Fruit fly (Drosophila melanogaster): ENCODE data around the gene CG11417.

CG11417 gene

dm6 chrX:1337998-1338397 lies 15.8 kb upstream of the CG11417 start (continued):
- TF ChIP-seq CG13287 (GFP tag; IDR thresholded peaks at IDR 0.05; ENCODE audit: partially characterized antibody) (0 out of 2 replicates have a peak, but pooled peaks have one; percentile 17), prd (optimal IDR thresholded peaks at IDR 0.05) (no peak), prd (GFP tag; IDR thresholded peaks at IDR 0.05) (no peak), CG6689 (GFP tag; IDR thresholded peaks at IDR 0.05) (no peak), Poxn (GFP tag; IDR thresholded peaks at IDR 0.05) (no peak), dysf (GFP tag; IDR thresholded peaks at IDR 0.05) (no peak), h (optimal IDR thresholded peaks at IDR 0.05) (no peak), row (GFP tag; IDR thresholded peaks at IDR 0.05) (peak; percentile 12; the same call in 1 of the 3 replicates)

- TF ChIP-seq sisA (GFP tag; IDR thresholded peaks at IDR 0.05) = no peak
- TF ChIP-seq Myb (GFP tag; optimal IDR thresholded peaks at IDR 0.05) = peak; percentile 41
- no peak for TF ChIP-seq jumu (GFP tag; optimal IDR thresholded peaks at IDR 0.05)
- no peak for TF ChIP-seq Mrtf (GFP tag; IDR thresholded peaks at IDR 0.05)
- TF ChIP-seq CG16813 (GFP tag; IDR thresholded peaks at IDR 0.05; ENCODE audit: partially characterized antibody) = no peak
- no peak for TF ChIP-seq CG6765 (GFP tag; optimal IDR thresholded peaks at IDR 0.05)
- TF ChIP-seq sens (GFP tag) = peak; percentile 57
- no peak for TF ChIP-seq ro (GFP tag; IDR thresholded peaks at IDR 0.05)
- no peak for TF ChIP-seq zfh2 (GFP tag; optimal IDR thresholded peaks at IDR 0.05)
- TF ChIP-seq grau (tag; optimal IDR thresholded peaks at IDR 0.05) = peak; percentile 59
- TF ChIP-seq CG17385 (GFP tag; optimal IDR thresholded peaks at IDR 0.05) = peak; percentile 82
These were observed 12.3 kb upstream of the CG11417 start, which contains the start of gene CG11409 for dm6 chrX:1341528-1341927. CG11409 (minus strand) TSS chrX:1341587.

- peak; percentile 67 for TF ChIP-seq bigmax (GFP tag; optimal IDR thresholded peaks at IDR 0.05)
- peak; percentile 92 for TF ChIP-seq hbn (GFP tag; IDR thresholded peaks at IDR 0.05; ENCODE audit: partially characterized antibody)
- no peak for TF ChIP-seq Hr3 (GFP tag; optimal IDR thresholded peaks at IDR 0.05)
- TF ChIP-seq Dad (GFP tag; optimal IDR thresholded peaks at IDR 0.05) = no peak
- TF ChIP-seq phol (tag; optimal IDR thresholded peaks at IDR 0.05) = peak; percentile 12
- no peak for TF ChIP-seq Awh (GFP tag; IDR thresholded peaks at IDR 0.05)
- TF ChIP-seq psq (GFP tag; optimal IDR thresholded peaks at IDR 0.05) = no peak
- TF ChIP-seq CG2678 (tag; optimal IDR thresholded peaks at IDR 0.05) = peak; percentile 18
- TF ChIP-seq CG33213 (GFP tag; optimal IDR thresholded peaks at IDR 0.05) = no peak
- TF ChIP-seq kni (GFP tag; optimal IDR thresholded peaks at IDR 0.05) = no peak
- no peak for TF ChIP-seq ab (GFP tag; optimal IDR thresholded peaks at IDR 0.05)
- TF ChIP-seq Aef1 (GFP tag; IDR thresholded peaks at IDR 0.05) = no peak
- no peak for TF ChIP-seq esg (GFP tag; conservative IDR thresholded peaks at IDR 0.05)
- no peak for TF ChIP-seq Neu2 (GFP tag; optimal IDR thresholded peaks at IDR 0.05; ENCODE audit: borderline replicate concordance)
- peak; percentile 91 for TF ChIP-seq BEAF-32 (GFP tag; optimal IDR thresholded peaks at IDR 0.05)
- TF ChIP-seq CG32772 (GFP tag; IDR thresholded peaks at IDR 0.05) = no peak
- TF ChIP-seq MTF-1 (GFP tag; optimal IDR thresholded peaks at IDR 0.05; ENCODE audit: borderline replicate concordance) = no peak
- TF ChIP-seq ham (GFP tag; IDR thresholded peaks at IDR 0.05) = no peak
- no peak for TF ChIP-seq E2f1 (GFP tag; IDR thresholded peaks at IDR 0.05)
- TF ChIP-seq caup (GFP tag; optimal IDR thresholded peaks at IDR 0.05; ENCODE audit: severe bottlenecking) = no peak
- TF ChIP-seq CG30020 (tag; optimal IDR thresholded peaks at IDR 0.05) = peak; percentile 21
- no peak for TF ChIP-seq CG16779 (GFP tag; IDR thresholded peaks at IDR 0.05)
- TF ChIP-seq Mes4 (GFP tag; optimal IDR thresholded peaks at IDR 0.05) = no peak
- peak; percentile 2 for TF ChIP-seq gfzf (GFP tag; optimal IDR thresholded peaks at IDR 0.05)
- no peak for TF ChIP-seq repo (GFP tag; optimal IDR thresholded peaks at IDR 0.05)
- peak; percentile 95 for TF ChIP-seq cg (GFP tag; optimal IDR thresholded peaks at IDR 0.05)
- TF ChIP-seq CG7556 (GFP tag; optimal IDR thresholded peaks at IDR 0.05) = no peak
- TF ChIP-seq CG7357 (GFP tag; IDR thresholded peaks at IDR 0.05) = no peak
- TF ChIP-seq CG8924 (tag; optimal IDR thresholded peaks at IDR 0.05) = peak; percentile 30
- no peak for TF ChIP-seq Lpt (GFP tag; optimal IDR thresholded peaks at IDR 0.05)
- TF ChIP-seq CG12236 (GFP tag; optimal IDR thresholded peaks at IDR 0.05) = no peak
- no peak for TF ChIP-seq nau (GFP tag; optimal IDR thresholded peaks at IDR 0.05)
These were observed 11.8 kb upstream of the CG11417 start, which contains the start of gene Naa30A for dm6 chrX:1341944-1342392. Naa30A (plus strand) TSS chrX:1342106.
